Worm (Caenorhabditis elegans) whole organism, young adult: ENCODE data around the gene str-217.

Experiments
- F10E7.11 ChIP-seq: sonication (generic microtip); optimal IDR thresholded peaks from 2 replicates; lab custom pipeline; 2017; ENCODE audit warnings: mild to moderate bottlenecking, missing genetic modification characterization, moderate library complexity, missing compliant biosample characterization
- F37B4.10 ChIP-seq: fragments of 200-800 bp; sonication (Bioruptor generic); IDR thresholded peaks from 2 replicates; pipeline ENCODE4 v1.3.6; 2022; ENCODE audit warnings: missing genetic modification characterization, missing compliant biosample characterization
- F52B5.7 ChIP-seq: sonication (generic microtip); optimal IDR thresholded peaks from 2 replicates; lab custom pipeline; 2016; ENCODE audit warnings: mild to moderate bottlenecking, missing genetic modification characterization, missing compliant biosample characterization
- F57A8.1 ChIP-seq: fragments of 200-800 bp; sonication (Bioruptor generic); optimal IDR thresholded peaks from 2 replicates; lab custom pipeline; 2018; ENCODE audit warnings: mild to moderate bottlenecking, missing genetic modification characterization, moderate library complexity, missing compliant biosample characterization
- ama-1 ChIP-seq, 3 experiments: fragments of 150-350 bp in 1 of 3; sonication (generic microtip) in 2 of 3; optimal IDR thresholded peaks; 2 replicates each; lab custom pipeline; 2014 to 2018; ENCODE audit warnings: missing biosample characterization in 2 of 3, missing genetic modification characterization in 2 of 3, missing genetic modification reagents in 2 of 3
- attf-6 ChIP-seq: fragments of 200-800 bp; sonication (Bioruptor generic); IDR thresholded peaks from 2 replicates; pipeline ENCODE4 v1.3.6; 2022; ENCODE audit warnings: missing genetic modification reagents, missing genetic modification characterization, missing compliant biosample characterization
- cebp-1 ChIP-seq, 2 experiments: fragments of 200-800 bp in 1 of 2; sonication (Bioruptor generic) in 1 of 2; sonication (generic microtip) in 1 of 2; IDR thresholded peaks in 1 of 2; optimal IDR thresholded peaks in 1 of 2; 2 replicates each; pipeline versions ENCODE4 v1.3.6 to Lab custom; 2017 to 2022; ENCODE audit warnings: missing compliant biosample characterization in 2 of 2, missing genetic modification characterization in 2 of 2, mild to moderate bottlenecking in 1 of 2, missing genetic modification reagents in 1 of 2, moderate library complexity in 1 of 2
- ceh-27 ChIP-seq: fragments of 200-800 bp; sonication (Bioruptor generic); optimal IDR thresholded peaks from 2 replicates; lab custom pipeline; 2018; ENCODE audit warnings: mild to moderate bottlenecking, missing genetic modification characterization, moderate library complexity, missing compliant biosample characterization
- dpl-1 ChIP-seq: fragments of 150-350 bp; optimal IDR thresholded peaks from 2 replicates; lab custom pipeline; 2014; ENCODE audit warnings: missing biosample characterization, missing genetic modification reagents, missing genetic modification characterization
- lsl-1 ChIP-seq: fragments of 200-800 bp; sonication (Bioruptor generic); optimal IDR thresholded peaks from 2 replicates; lab custom pipeline; 2018; ENCODE audit warnings: mild to moderate bottlenecking, missing genetic modification characterization, moderate library complexity, missing compliant biosample characterization
- nfya-1 ChIP-seq: sonication (generic microtip); optimal IDR thresholded peaks from 2 replicates; lab custom pipeline; 2017; ENCODE audit warnings: antibody characterized with exemption, missing compliant biosample characterization, missing genetic modification characterization, borderline replicate concordance; ENCODE audit not compliant: insufficient read depth
- unc-62 ChIP-seq: fragments of 150-350 bp; optimal IDR thresholded peaks from 2 replicates; lab custom pipeline; 2014; ENCODE audit warnings: missing biosample characterization, missing genetic modification reagents, missing genetic modification characterization

ce11 chrV:16958975-16959374, 41.1 kb downstream of the str-217 start:
- TF ChIP-seq cebp-1 (GFP tag; IDR thresholded peaks at IDR 0.05; lab: Robert Waterston, UW) (no peak), cebp-1 (tag; optimal IDR thresholded peaks at IDR 0.05; lab: Kevin White, UChicago) (no peak), ama-1 (optimal IDR thresholded peaks at IDR 0.05; lab: Kevin White, UChicago) (no peak), ama-1 (GFP tag; optimal IDR thresholded peaks at IDR 0.05; lab: Kevin White, UChicago) (no peak), F37B4.10 (GFP tag; lab: Robert Waterston, UW) (no peak), F10E7.11 (tag; lab: Kevin White, UChicago) (no peak), F57A8.1 (no peak), nfya-1 (tag; lab: Kevin White, UChicago) (no peak), unc-62 (GFP tag; lab: Kevin White, UChicago) (no peak), attf-6 (no peak), lsl-1 (GFP tag; lab: Kevin White, UChicago) (no peak), F52B5.7 (no peak), dpl-1 (GFP tag; lab: Kevin White, UChicago) (no peak), ceh-27 (GFP tag; lab: Kevin White, UChicago) (no peak)
